Worm (Caenorhabditis elegans) whole organism, L3 larva: ENCODE measurements around the gene F17E9.15.

Source experiments
- ZK546.5 ChIP-seq: sonication (generic microtip); optimal IDR thresholded peaks from 2 replicates; lab custom pipeline; 2017; ENCODE audit warnings: missing biosample characterization, missing genetic modification characterization
- aly-2 ChIP-seq: fragments of 150-350 bp; optimal IDR thresholded peaks from 2 replicates; lab custom pipeline; 2014; ENCODE audit warnings: missing biosample characterization, missing genetic modification characterization
- ama-1 ChIP-seq: fragments of 150-350 bp; optimal IDR thresholded peaks from 2 replicates; lab custom pipeline; 2018
- ceh-16 ChIP-seq: sonication (generic microtip); optimal IDR thresholded peaks from 2 replicates; lab custom pipeline; 2017; ENCODE audit warnings: missing biosample characterization, missing genetic modification characterization
- ceh-9 ChIP-seq: sonication (generic microtip); optimal IDR thresholded peaks from 2 replicates; lab custom pipeline; 2018; ENCODE audit warnings: missing biosample characterization, missing genetic modification characterization
- daf-12 ChIP-seq: fragments of 150-350 bp; optimal IDR thresholded peaks from 2 replicates; lab custom pipeline; 2014; ENCODE audit warnings: missing biosample characterization, missing genetic modification reagents, missing genetic modification characterization
- egl-27 ChIP-seq: sonication (generic microtip); optimal IDR thresholded peaks from 4 replicates; lab custom pipeline; 2017; ENCODE audit warnings: missing biosample characterization, missing genetic modification reagents, missing genetic modification characterization
- egl-5 ChIP-seq: fragments of 150-350 bp; optimal IDR thresholded peaks from 2 replicates; lab custom pipeline; 2017; ENCODE audit warnings: missing biosample characterization, missing genetic modification reagents, missing genetic modification characterization, inconsistent platforms
- elt-1 ChIP-seq: fragments of 150-350 bp; optimal IDR thresholded peaks from 2 replicates; lab custom pipeline; 2014; ENCODE audit warnings: missing biosample characterization, missing genetic modification characterization
- elt-3 ChIP-seq, 3 experiments: fragments of 150-350 bp in 1 of 3; sonication (generic microtip) in 2 of 3; optimal IDR thresholded peaks; 2 replicates in 2 of 3; 4 replicates in 1 of 3; lab custom pipeline; 2014 to 2017; ENCODE audit warnings: missing biosample characterization in 3 of 3, missing genetic modification characterization in 3 of 3
- fkh-10 ChIP-seq: sonication (generic microtip); optimal IDR thresholded peaks from 2 replicates; lab custom pipeline; 2017; ENCODE audit warnings: missing biosample characterization, missing genetic modification reagents, missing genetic modification characterization
- fos-1 ChIP-seq: fragments of 150-350 bp; optimal IDR thresholded peaks from 2 replicates; lab custom pipeline; 2014; ENCODE audit warnings: missing biosample characterization, missing genetic modification characterization
- hmg-11 ChIP-seq: sonication (generic microtip); optimal IDR thresholded peaks from 2 replicates; lab custom pipeline; 2016; ENCODE audit warnings: missing genetic modification characterization, missing compliant biosample characterization
- lin-15B ChIP-seq: fragments of 150-350 bp; optimal IDR thresholded peaks from 2 replicates; lab custom pipeline; 2014; ENCODE audit warnings: missing biosample characterization, missing genetic modification characterization
- lin-39 ChIP-seq: fragments of 150-350 bp; optimal IDR thresholded peaks from 2 replicates; lab custom pipeline; 2018; ENCODE audit warnings: missing biosample characterization, missing genetic modification reagents, missing genetic modification characterization
- lsy-12 ChIP-seq: sonication (generic microtip); optimal IDR thresholded peaks from 2 replicates; lab custom pipeline; 2016; ENCODE audit warnings: mild to moderate bottlenecking, missing genetic modification characterization, missing compliant biosample characterization
- mdl-1 ChIP-seq: fragments of 150-350 bp; optimal IDR thresholded peaks from 2 replicates; lab custom pipeline; 2014; ENCODE audit warnings: missing biosample characterization, missing genetic modification characterization
- mml-1 ChIP-seq: fragments of 150-350 bp; sonication (generic microtip); optimal IDR thresholded peaks from 3 replicates; lab custom pipeline; 2014; ENCODE audit warnings: missing biosample characterization, missing genetic modification characterization
- nhr-11 ChIP-seq: fragments of 150-350 bp; optimal IDR thresholded peaks from 2 replicates; lab custom pipeline; 2014; ENCODE audit warnings: missing biosample characterization, missing genetic modification characterization
- nhr-12 ChIP-seq: fragments of 150-350 bp; optimal IDR thresholded peaks from 2 replicates; lab custom pipeline; 2014; ENCODE audit warnings: missing biosample characterization, missing genetic modification characterization
- nhr-23 ChIP-seq: fragments of 150-350 bp; optimal IDR thresholded peaks from 2 replicates; lab custom pipeline; 2014; ENCODE audit warnings: missing biosample characterization, missing genetic modification reagents, missing genetic modification characterization
- nhr-25 ChIP-seq: sonication (generic microtip); optimal IDR thresholded peaks from 2 replicates; lab custom pipeline; 2017; ENCODE audit warnings: missing biosample characterization, missing genetic modification characterization
- nhr-28 ChIP-seq: fragments of 150-350 bp; optimal IDR thresholded peaks from 2 replicates; lab custom pipeline; 2014; ENCODE audit warnings: missing biosample characterization, missing genetic modification characterization
- nhr-43 ChIP-seq: sonication (generic microtip); optimal IDR thresholded peaks from 2 replicates; lab custom pipeline; 2016; ENCODE audit warnings: mild to moderate bottlenecking, missing genetic modification characterization, missing compliant biosample characterization; ENCODE audit not compliant: poor library complexity, severe bottlenecking
- nhr-76 ChIP-seq: fragments of 150-350 bp; sonication (generic microtip); optimal IDR thresholded peaks from 5 replicates; lab custom pipeline; 2014; ENCODE audit warnings: missing biosample characterization, missing genetic modification characterization
- pha-4 ChIP-seq: fragments of 150-350 bp; optimal IDR thresholded peaks from 2 replicates; lab custom pipeline; 2014; ENCODE audit warnings: missing biosample characterization, missing genetic modification reagents, missing genetic modification characterization
- pqm-1 ChIP-seq: fragments of 150-350 bp; optimal IDR thresholded peaks from 2 replicates; lab custom pipeline; 2017; ENCODE audit warnings: missing biosample characterization, missing genetic modification characterization, inconsistent platforms
- sea-2 ChIP-seq: fragments of 150-350 bp; sonication (generic microtip); optimal IDR thresholded peaks from 4 replicates; lab custom pipeline; 2014; ENCODE audit warnings: missing biosample characterization, missing genetic modification reagents, missing genetic modification characterization
- tbx-2 ChIP-seq: sonication (generic microtip); optimal IDR thresholded peaks from 2 replicates; lab custom pipeline; 2016; ENCODE audit warnings: mild to moderate bottlenecking, missing genetic modification characterization, missing compliant biosample characterization
- unc-39 ChIP-seq: sonication (generic microtip); optimal IDR thresholded peaks from 4 replicates; lab custom pipeline; 2017; ENCODE audit warnings: missing biosample characterization, missing genetic modification characterization
- ztf-11 ChIP-seq: fragments of 150-350 bp; optimal IDR thresholded peaks from 2 replicates; lab custom pipeline; 2014; ENCODE audit warnings: missing biosample characterization, missing genetic modification characterization

F17E9.15 gene

ce11 chrIV:8347051-8347450 is at the start of gene F17E9.15, which contains the start of gene F17E9.18:
TSS of gene F17E9.15 (plus strand) at chrIV:8347418.
TSS of gene F17E9.18 (minus strand) at chrIV:8347151.
- no peak for TF ChIP-seq nhr-23 (tag; lab: Kevin White, UChicago)
- no peak for TF ChIP-seq nhr-28
- no peak for TF ChIP-seq egl-5
- no peak for TF ChIP-seq elt-1 (tag; lab: Kevin White, UChicago)
- no peak for TF ChIP-seq lin-39 (tag; lab: Kevin White, UChicago)

- TF ChIP-seq nhr-43 (tag; lab: Kevin White, UChicago) = no peak
- TF ChIP-seq mdl-1 (tag; lab: Kevin White, UChicago) = no peak
- TF ChIP-seq nhr-12 (tag; lab: Kevin White, UChicago) = no peak
- TF ChIP-seq hmg-11 (tag; lab: Kevin White, UChicago) = no peak
- no peak for TF ChIP-seq nhr-11
- no peak for TF ChIP-seq ama-1 (lab: Kevin White, UChicago)
- TF ChIP-seq unc-39 (tag; lab: Kevin White, UChicago) = no peak
- TF ChIP-seq ZK546.5 (tag; lab: Kevin White, UChicago) = no peak
- no peak for TF ChIP-seq lsy-12 (tag; lab: Kevin White, UChicago)
- TF ChIP-seq pqm-1 = no peak
- no peak for TF ChIP-seq fkh-10 (GFP tag; lab: Kevin White, UChicago)
- no peak for TF ChIP-seq nhr-25 (tag; lab: Kevin White, UChicago)
- TF ChIP-seq fos-1 = no peak
- TF ChIP-seq egl-27 (tag; lab: Kevin White, UChicago) = no peak
- no peak for TF ChIP-seq nhr-28
- no peak for TF ChIP-seq nhr-76 (tag; lab: Kevin White, UChicago)
- no peak for TF ChIP-seq daf-12
These were observed 47.6 kb upstream of the F17E9.15 start, which contains the start of gene F35H10.6 for ce11 chrIV:8299636-8300035. TSS of gene F35H10.6 (plus strand) at chrIV:8299936.

ce11 chrIV:8300468-8300867 is 46.8 kb upstream of the F17E9.15 start, which contains the start of gene F35H10.5:
TSS of gene F35H10.5 (plus strand) at chrIV:8300768.
- TF ChIP-seq unc-39 (tag; lab: Kevin White, UChicago) (no peak), ceh-16 (no peak)

ce11 chrIV:8301925-8302324 is 45.3 kb upstream of the F17E9.15 start:
- no peak for TF ChIP-seq sea-2 (GFP tag; lab: Kevin White, UChicago)
- no peak for TF ChIP-seq ztf-11 (tag; lab: Kevin White, UChicago)
- TF ChIP-seq elt-3 (tag; optimal IDR thresholded peaks at IDR 0.05; lab: Kevin White, UChicago) = peak in 1 of 3 experiments; percentile 9
- no peak for TF ChIP-seq lin-15B (tag; lab: Kevin White, UChicago)
- no peak for TF ChIP-seq tbx-2
- peak; percentile 71 for TF ChIP-seq nhr-25 (tag; lab: Kevin White, UChicago)
- TF ChIP-seq nhr-28 = no peak
- no peak for TF ChIP-seq aly-2 (tag; lab: Kevin White, UChicago)
- TF ChIP-seq nhr-43 (tag; lab: Kevin White, UChicago) = peak; percentile 10
- no peak for TF ChIP-seq hmg-11 (tag; lab: Kevin White, UChicago)
- no peak for TF ChIP-seq ZK546.5 (tag; lab: Kevin White, UChicago)
- TF ChIP-seq nhr-23 (tag; lab: Kevin White, UChicago) = peak; percentile 16

- TF ChIP-seq daf-12 = no peak
- TF ChIP-seq nhr-25 (tag; lab: Kevin White, UChicago) = peak; percentile 52
- peak; percentile 8 for TF ChIP-seq elt-1 (tag; lab: Kevin White, UChicago)
- TF ChIP-seq hmg-11 (tag; lab: Kevin White, UChicago) = no peak
- TF ChIP-seq nhr-12 (tag; lab: Kevin White, UChicago) = no peak
- no peak for TF ChIP-seq fkh-10 (GFP tag; lab: Kevin White, UChicago)
- TF ChIP-seq nhr-28 = no peak
- TF ChIP-seq ceh-9 (tag; lab: Kevin White, UChicago) = no peak
- no peak for TF ChIP-seq mdl-1 (tag; lab: Kevin White, UChicago)
- TF ChIP-seq mml-1 (tag; lab: Kevin White, UChicago) = no peak
- TF ChIP-seq, all 47 proteins: peak for 2
These were observed 44.5 kb upstream of the F17E9.15 start for ce11 chrIV:8302648-8303161.

ce11 chrIV:8303668-8304067 is 43.5 kb upstream of the F17E9.15 start, which contains the start of gene vha-5:
TSS of gene vha-5 (plus strand) at chrIV:8303968.
- TF ChIP-seq nhr-43 (tag; lab: Kevin White, UChicago) = no peak
- TF ChIP-seq pha-4 (tag; lab: Kevin White, UChicago) = peak; percentile 9
